Worm (Caenorhabditis elegans) whole organism, L4/young adult: ENCODE results near the gene E02C12.9.

Experiments used
- W03F9.2 ChIP-seq: fragments of 150-350 bp; optimal IDR thresholded peaks from 2 replicates; lab custom pipeline; 2014; ENCODE audit warnings: missing biosample characterization, missing genetic modification characterization
- dao-5 ChIP-seq: sonication (generic microtip); optimal IDR thresholded peaks from 2 replicates; lab custom pipeline; 2016; ENCODE audit warnings: missing genotype, missing genetic modification characterization, moderate library complexity, missing compliant biosample characterization
- him-1 ChIP-seq: sonication (generic microtip); optimal IDR thresholded peaks from 2 replicates; lab custom pipeline; 2016; ENCODE audit warnings: missing genotype, missing genetic modification reagents, missing genetic modification characterization, missing compliant biosample characterization

The E02C12.9 gene

ce11 chrV:9343629-9344624 lies 31.4 kb downstream of the E02C12.9 start, which contains the start of gene tos-1:
TSS of gene tos-1 (minus strand) at chrV:9344203.
- TF ChIP-seq dao-5 (no peak), W03F9.2 (tag; lab: Kevin White, UChicago) (peak; percentile 89), him-1 (tag; lab: Kevin White, UChicago) (peak; percentile 96)

ce11 chrV:9342965-9343628 lies 32.2 kb downstream of the E02C12.9 start:
- TF ChIP-seq W03F9.2 (tag; lab: Kevin White, UChicago) (no peak), dao-5 (no peak), him-1 (tag; lab: Kevin White, UChicago) (no peak)

DNA sequence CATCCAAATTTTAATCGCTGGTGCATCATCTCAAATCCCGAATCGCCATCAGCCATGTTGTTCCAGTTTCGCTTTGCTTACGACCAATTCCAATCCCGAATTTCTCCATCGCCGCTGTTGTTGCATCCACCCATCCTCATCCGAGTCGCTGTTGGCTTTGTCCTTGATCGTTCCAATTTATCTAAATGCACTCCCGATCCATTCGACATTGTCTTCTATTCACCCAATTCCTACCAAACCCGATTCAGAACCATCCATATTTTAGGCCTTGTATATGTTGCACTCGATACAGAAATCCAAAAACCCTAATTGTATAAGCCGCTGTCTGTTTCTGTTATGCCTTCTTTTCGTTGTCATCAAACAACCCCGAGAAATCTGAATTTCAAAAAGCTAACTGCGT lies 35.0 kb downstream of the E02C12.9 start:
- no peak for TF ChIP-seq him-1 (tag; lab: Kevin White, UChicago)
- no peak for TF ChIP-seq dao-5
- TF ChIP-seq W03F9.2 (tag; lab: Kevin White, UChicago) = no peak

DNA sequence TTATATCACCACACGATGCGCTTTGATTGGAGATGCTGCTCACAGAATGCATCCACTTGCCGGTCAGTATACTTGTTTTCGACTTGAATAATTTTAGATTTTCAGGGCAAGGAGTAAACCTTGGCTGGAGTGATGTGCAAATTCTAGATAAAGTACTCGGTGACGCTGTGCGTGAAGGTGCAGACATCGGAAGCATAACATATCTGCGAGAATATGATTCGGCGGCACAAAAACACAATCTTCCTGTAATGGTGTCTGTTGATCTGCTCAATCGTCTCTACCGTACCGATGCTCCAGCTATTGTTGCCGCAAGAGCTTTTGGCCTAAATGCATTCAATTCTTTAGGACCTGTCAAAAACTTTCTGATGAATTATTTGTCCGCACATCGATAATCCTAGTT lies 36.8 kb downstream of the E02C12.9 start:
- TF ChIP-seq him-1 (tag; lab: Kevin White, UChicago) = no peak
- no peak for TF ChIP-seq dao-5

ce11 chrV:9336462-9336861 lies 38.8 kb downstream of the E02C12.9 start, which contains the start of gene coq-6:
TSS of gene coq-6 (plus strand) at chrV:9336762.
- TF ChIP-seq dao-5 (no peak), W03F9.2 (tag; lab: Kevin White, UChicago) (no peak), him-1 (tag; lab: Kevin White, UChicago) (no peak)

ce11 chrV:9334216-9334615 lies 41.1 kb downstream of the E02C12.9 start, which contains the start of gene ucp-4:
TSS of gene ucp-4 (plus strand) at chrV:9334298.
- TF ChIP-seq W03F9.2 (tag; lab: Kevin White, UChicago) (peak; percentile 29), dao-5 (no peak)

ce11 chrV:9333316-9334048 lies 41.8 kb downstream of the E02C12.9 start, which contains the start of gene acl-14:
TSS of gene acl-14 (minus strand) at chrV:9333631.
- TF ChIP-seq him-1 (tag; lab: Kevin White, UChicago) = no peak

DNA sequence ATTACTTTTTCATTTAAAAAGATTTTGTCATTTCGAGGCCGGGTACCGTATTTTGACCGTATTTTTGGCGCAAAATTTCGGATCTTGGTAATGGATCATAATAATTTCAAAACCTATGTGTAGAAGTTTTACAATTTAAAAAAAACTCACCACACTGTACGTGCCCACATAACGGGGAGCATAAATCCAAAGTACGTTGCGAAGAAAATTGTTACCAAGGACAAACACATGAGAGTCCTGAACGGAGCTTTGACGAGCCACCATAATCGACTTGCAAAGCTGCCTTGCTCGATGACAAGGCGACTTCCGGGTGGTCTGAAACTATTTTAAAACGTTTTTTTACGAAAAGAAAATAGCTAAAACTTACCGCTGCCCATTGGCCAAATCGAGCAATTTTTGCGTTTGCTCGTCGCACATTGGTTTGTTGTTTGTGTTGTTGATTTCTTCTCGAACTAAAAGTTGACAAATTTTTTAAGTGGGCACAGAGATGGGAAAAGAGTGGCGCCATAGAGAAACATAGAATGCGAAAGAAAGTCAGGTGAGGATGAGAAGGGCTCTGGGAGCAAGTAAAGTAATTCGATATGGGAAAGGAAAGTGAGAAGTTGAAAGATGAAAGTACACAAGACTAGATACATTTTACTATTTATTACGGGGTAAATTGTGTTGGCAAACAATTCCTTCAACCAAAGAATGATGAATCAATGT lies 42.5 kb downstream of the E02C12.9 start:
- TF ChIP-seq him-1 (tag; lab: Kevin White, UChicago) (no peak), W03F9.2 (tag; lab: Kevin White, UChicago) (no peak)

DNA sequence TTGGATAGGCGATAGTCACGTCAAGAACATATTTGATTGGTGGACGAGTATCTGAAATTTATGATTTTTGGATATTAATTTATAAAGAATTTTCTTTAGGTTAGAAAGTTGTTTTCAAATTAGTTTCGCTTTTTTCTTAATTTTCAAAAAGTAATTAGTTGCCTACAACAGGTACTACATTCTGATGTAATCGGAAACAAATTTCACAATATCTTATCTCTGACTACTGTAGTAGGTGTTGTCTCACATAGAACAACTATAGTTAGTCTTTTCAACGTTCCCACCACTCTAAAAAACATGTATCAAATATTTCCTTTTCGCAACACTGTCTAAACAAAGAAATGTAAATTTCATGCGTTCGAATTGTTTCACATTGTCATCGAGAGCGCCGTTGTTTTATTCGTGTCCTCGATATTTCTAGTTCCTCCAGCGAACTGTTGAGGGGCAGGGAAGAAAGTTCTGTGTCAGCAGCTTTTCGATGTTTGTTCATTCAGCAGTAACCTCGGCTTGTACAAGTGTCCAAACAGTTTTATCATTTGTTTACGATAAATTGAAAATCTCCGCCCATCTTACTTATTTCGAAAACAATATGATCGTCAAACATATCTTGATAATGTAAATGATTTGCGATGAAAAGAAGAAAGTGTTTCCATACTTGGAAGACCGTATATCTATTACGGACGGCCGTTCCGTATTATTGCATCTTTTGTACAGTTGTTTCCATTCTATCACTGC lies 45.9 kb downstream of the E02C12.9 start:
- TF ChIP-seq W03F9.2 (tag; lab: Kevin White, UChicago) = no peak
- no peak for TF ChIP-seq him-1 (tag; lab: Kevin White, UChicago)
- TF ChIP-seq dao-5 = no peak

ce11 chrV:9328670-9329069 lies 46.6 kb downstream of the E02C12.9 start, which contains the start of gene K07B1.4:
TSS of gene K07B1.4 (plus strand) at chrV:9328970.
- TF ChIP-seq W03F9.2 (tag; lab: Kevin White, UChicago) (no peak), him-1 (tag; lab: Kevin White, UChicago) (no peak), dao-5 (no peak)

DNA sequence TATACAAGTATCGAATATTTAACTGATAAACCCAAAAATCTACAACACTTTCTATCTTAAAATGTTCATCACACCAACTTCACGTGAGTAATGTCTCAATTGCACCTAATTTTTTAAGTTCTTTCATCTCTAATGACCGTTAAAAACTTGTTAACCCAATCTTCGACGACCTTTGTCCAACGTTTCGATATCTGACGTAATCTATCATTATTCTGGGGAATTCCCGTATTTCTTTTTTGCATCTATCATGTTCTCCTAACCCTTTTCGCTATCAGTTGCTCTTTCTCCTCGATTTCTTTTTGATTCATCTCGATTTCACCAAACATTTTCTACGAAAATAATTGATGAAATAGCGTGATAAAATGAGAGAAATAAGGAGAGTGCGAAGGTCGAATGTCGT lies 47.6 kb downstream of the E02C12.9 start:
- no peak for TF ChIP-seq dao-5

- TF ChIP-seq dao-5 (peak; percentile 20), W03F9.2 (tag; lab: Kevin White, UChicago) (no peak)
Observed at ce11 chrV:9326903-9327302, 48.4 kb downstream of the E02C12.9 start.

ce11 chrV:9324167-9324566 lies 51.1 kb downstream of the E02C12.9 start:
- TF ChIP-seq dao-5 (no peak), W03F9.2 (tag; lab: Kevin White, UChicago) (no peak), him-1 (tag; lab: Kevin White, UChicago) (no peak)
